Fruit fly (Drosophila melanogaster): Measurements from ENCODE around the gene CG6638.

The CG6638 gene

DNA sequence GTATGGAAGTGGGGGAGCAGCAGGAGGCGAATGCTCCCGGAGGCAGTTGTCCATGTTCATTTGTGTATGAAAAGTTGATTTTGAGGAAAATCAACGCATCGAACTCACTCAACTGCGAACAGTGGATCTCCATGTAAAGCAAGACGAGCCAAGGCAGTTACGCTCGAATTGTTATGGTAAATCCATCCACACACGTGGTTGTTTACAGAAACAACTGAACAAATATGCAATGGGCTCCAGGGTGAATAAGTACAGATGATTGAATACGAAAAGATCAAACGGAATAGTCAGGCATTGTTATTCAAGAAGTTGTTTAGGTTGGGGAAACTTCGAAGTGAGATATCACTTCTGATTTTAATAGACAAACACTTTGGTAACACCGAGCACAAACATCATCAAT lies 8.2 kb upstream of the CG6638 start (continued):
- TF ChIP-seq NC2α (GFP tag; optimal IDR thresholded peaks at IDR 0.05) (peak; percentile 13), Meics (GFP tag; optimal IDR thresholded peaks at IDR 0.05) (peak; percentile 58), B-H1 (GFP tag; IDR thresholded peaks at IDR 0.05) (no peak; the same call in 2 of the 3 replicates), D19A (tag; optimal IDR thresholded peaks at IDR 0.05) (no peak), CG17912 (GFP tag; optimal IDR thresholded peaks at IDR 0.05) (no peak), Trl (optimal IDR thresholded peaks at IDR 0.05) (no peak), Trl (GFP tag; optimal IDR thresholded peaks at IDR 0.05) (peak; percentile 53), CG9876 (GFP tag; optimal IDR thresholded peaks at IDR 0.05) (no peak), Bdp1 (GFP tag; optimal IDR thresholded peaks at IDR 0.05) (no peak), caup (GFP tag; optimal IDR thresholded peaks at IDR 0.05; ENCODE audit: severe bottlenecking) (peak; percentile 69), CG18764 (GFP tag; optimal IDR thresholded peaks at IDR 0.05) (peak; percentile 26), CG17612 (GFP tag; IDR thresholded peaks at IDR 0.05) (no peak), CrebB (tag; optimal IDR thresholded peaks at IDR 0.05) (peak; percentile 0), CG2199 (GFP tag; IDR thresholded peaks at IDR 0.05) (no peak), CG32772 (GFP tag; IDR thresholded peaks at IDR 0.05) (no peak), Hr39 (optimal IDR thresholded peaks at IDR 0.05) (no peak), CG11723 (GFP tag; optimal IDR thresholded peaks at IDR 0.05) (no peak), CG4282 (GFP tag; optimal IDR thresholded peaks at IDR 0.05) (no peak), Mes4 (GFP tag; optimal IDR thresholded peaks at IDR 0.05) (peak; percentile 11), CG1603 (tag; optimal IDR thresholded peaks at IDR 0.05) (no peak), CG11504 (tag; optimal IDR thresholded peaks at IDR 0.05) (no peak), zf30C (GFP tag; optimal IDR thresholded peaks at IDR 0.05) (no peak), aop (GFP tag; IDR thresholded peaks at IDR 0.05) (no peak), HLHmδ (GFP tag; optimal IDR thresholded peaks at IDR 0.05) (no peak), ewg (GFP tag; optimal IDR thresholded peaks at IDR 0.05) (no peak), cwo (GFP tag; optimal IDR thresholded peaks at IDR 0.05) (peak; percentile 37), GATAe (GFP tag; conservative IDR thresholded peaks at IDR 0.05) (no peak), oc (tag; optimal IDR thresholded peaks at IDR 0.05) (no peak), bbx (GFP tag; IDR thresholded peaks at IDR 0.05; ENCODE audit: partially characterized antibody) (no peak), CG18011 (GFP tag; optimal IDR thresholded peaks at IDR 0.05) (no peak), emc (GFP tag; optimal IDR thresholded peaks at IDR 0.05) (no peak), CG15514 (GFP tag; optimal IDR thresholded peaks at IDR 0.05) (peak; percentile 68), CG12236 (GFP tag; optimal IDR thresholded peaks at IDR 0.05) (no peak), CG10654 (GFP tag; optimal IDR thresholded peaks at IDR 0.05) (no peak), Atf3 (GFP tag; optimal IDR thresholded peaks at IDR 0.05) (no peak), E2f2 (GFP tag; IDR thresholded peaks at IDR 0.05) (no peak), dysf (GFP tag; IDR thresholded peaks at IDR 0.05) (no peak; the same call in 2 of the 3 replicates), CG10959 (GFP tag; IDR thresholded peaks at IDR 0.05) (no peak), BtbVII (GFP tag; optimal IDR thresholded peaks at IDR 0.05) (peak; percentile 41), slbo (GFP tag; IDR thresholded peaks at IDR 0.05) (no peak), CG17359 (tag; optimal IDR thresholded peaks at IDR 0.05) (no peak), Sry-β (GFP tag; optimal IDR thresholded peaks at IDR 0.05) (no peak), CG34224 (GFP tag; IDR thresholded peaks at IDR 0.05; ENCODE audit: partially characterized antibody) (no peak), CG12391 (tag; optimal IDR thresholded peaks at IDR 0.05) (no peak), CG8359 (GFP tag; optimal IDR thresholded peaks at IDR 0.05; ENCODE audit: borderline replicate concordance) (no peak), CG2678 (tag; optimal IDR thresholded peaks at IDR 0.05) (peak; percentile 67), insv (GFP tag; optimal IDR thresholded peaks at IDR 0.05) (no peak), CG1233 (GFP tag; optimal IDR thresholded peaks at IDR 0.05) (no peak), kay (GFP tag; optimal IDR thresholded peaks at IDR 0.05) (no peak), CG4424 (GFP tag; optimal IDR thresholded peaks at IDR 0.05) (no peak), corto (GFP tag; optimal IDR thresholded peaks at IDR 0.05) (no peak), CG17568 (GFP tag; optimal IDR thresholded peaks at IDR 0.05) (no peak)
